Worm (Caenorhabditis elegans) whole organism, young adult: ENCODE data around the gene cox-6A.

ENCODE experiments used
- akir-1 ChIP-seq: fragments of 200-800 bp; sonication (Bioruptor generic); optimal IDR thresholded peaks from 2 replicates; lab custom pipeline; 2018; ENCODE audit warnings: mild to moderate bottlenecking, missing genetic modification characterization, moderate library complexity, missing compliant biosample characterization
- attf-5 ChIP-seq: fragments of 200-800 bp; sonication (Bioruptor generic); optimal IDR thresholded peaks from 2 replicates; lab custom pipeline; 2018; ENCODE audit warnings: mild to moderate bottlenecking, missing genetic modification characterization, missing compliant biosample characterization
- unc-62 ChIP-seq: fragments of 150-350 bp; optimal IDR thresholded peaks from 2 replicates; lab custom pipeline; 2014; ENCODE audit warnings: missing biosample characterization, missing genetic modification reagents, missing genetic modification characterization

ce11 chrIII:5085529-5085928, 4.0 kb downstream of the cox-6A start, which contains the start of gene cah-1:
- no peak for TF ChIP-seq akir-1 (GFP tag; lab: Kevin White, UChicago)
- no peak for TF ChIP-seq attf-5
- TF ChIP-seq unc-62 (GFP tag; lab: Kevin White, UChicago) = no peak
